Worm (Caenorhabditis elegans) whole organism, L2 larva: Measurements from ENCODE around the gene cest-13.

Experiments used
- C34F6.9 ChIP-seq: fragments of 150-350 bp; optimal IDR thresholded peaks from 2 replicates; lab custom pipeline; 2014; ENCODE audit warnings: missing biosample characterization, missing genetic modification characterization
- F13H6.1 ChIP-seq: sonication (generic microtip); optimal IDR thresholded peaks from 2 replicates; lab custom pipeline; 2016; ENCODE audit warnings: missing genetic modification characterization, missing compliant biosample characterization
- R02D3.7 ChIP-seq: fragments of 150-350 bp; optimal IDR thresholded peaks from 2 replicates; lab custom pipeline; 2014; ENCODE audit warnings: missing biosample characterization, missing genetic modification characterization
- ZK546.5 ChIP-seq: sonication (generic microtip); optimal IDR thresholded peaks from 2 replicates; lab custom pipeline; 2017; ENCODE audit warnings: missing biosample characterization, missing genetic modification characterization
- alr-1 ChIP-seq: fragments of 150-350 bp; optimal IDR thresholded peaks from 2 replicates; lab custom pipeline; 2014; ENCODE audit warnings: missing biosample characterization, missing genetic modification characterization
- blmp-1 ChIP-seq: sonication (generic microtip); optimal IDR thresholded peaks from 2 replicates; lab custom pipeline; 2017; ENCODE audit warnings: missing genetic modification characterization, mild to moderate bottlenecking, missing compliant biosample characterization, antibody characterized with exemption, moderate library complexity; ENCODE audit not compliant: insufficient read depth
- ceh-16 ChIP-seq: fragments of 150-350 bp; optimal IDR thresholded peaks from 2 replicates; lab custom pipeline; 2014; ENCODE audit warnings: missing biosample characterization, missing genetic modification characterization
- ceh-82 ChIP-seq: fragments of 150-350 bp; optimal IDR thresholded peaks from 2 replicates; lab custom pipeline; 2014; ENCODE audit warnings: missing biosample characterization, missing genetic modification characterization
- crh-2 ChIP-seq: sonication (generic microtip); optimal IDR thresholded peaks from 2 replicates; lab custom pipeline; 2017; ENCODE audit warnings: missing biosample characterization, missing genetic modification characterization
- dmd-4 ChIP-seq: sonication (generic microtip); optimal IDR thresholded peaks from 2 replicates; lab custom pipeline; 2017; ENCODE audit warnings: missing biosample characterization, missing genetic modification characterization
- egl-27 ChIP-seq: sonication (generic microtip); optimal IDR thresholded peaks from 3 replicates; lab custom pipeline; 2017; ENCODE audit warnings: missing biosample characterization, missing genetic modification reagents, missing genetic modification characterization
- elt-1 ChIP-seq: fragments of 150-350 bp; optimal IDR thresholded peaks from 2 replicates; lab custom pipeline; 2014; ENCODE audit warnings: missing biosample characterization, missing genetic modification characterization
- fos-1 ChIP-seq: fragments of 150-350 bp; optimal IDR thresholded peaks from 2 replicates; lab custom pipeline; 2014; ENCODE audit warnings: missing biosample characterization, missing genetic modification characterization
- gmeb-1 ChIP-seq: fragments of 150-350 bp; optimal IDR thresholded peaks from 2 replicates; lab custom pipeline; 2014; ENCODE audit warnings: missing biosample characterization, missing genetic modification characterization
- lsy-2 ChIP-seq, 2 experiments: fragments of 150-350 bp in 1 of 2; sonication (generic microtip) in 1 of 2; optimal IDR thresholded peaks; 2 replicates each; lab custom pipeline; 2014 to 2017; ENCODE audit warnings: missing biosample characterization in 2 of 2, missing genetic modification characterization in 2 of 2
- mab-5 ChIP-seq: fragments of 150-350 bp; optimal IDR thresholded peaks from 2 replicates; lab custom pipeline; 2014; ENCODE audit warnings: missing biosample characterization, missing genetic modification characterization
- mdl-1 ChIP-seq, 2 experiments: fragments of 150-350 bp in 1 of 2; sonication (generic microtip) in 1 of 2; optimal IDR thresholded peaks; 2 replicates each; lab custom pipeline; 2017; ENCODE audit warnings: missing biosample characterization in 2 of 2, missing genetic modification characterization in 2 of 2
- nhr-10 ChIP-seq: sonication (generic microtip); optimal IDR thresholded peaks from 2 replicates; lab custom pipeline; 2017; ENCODE audit warnings: missing biosample characterization, missing genetic modification characterization
- nhr-11 ChIP-seq: fragments of 150-350 bp; optimal IDR thresholded peaks from 2 replicates; lab custom pipeline; 2014; ENCODE audit warnings: missing biosample characterization, missing genetic modification characterization
- nhr-12 ChIP-seq: fragments of 150-350 bp; optimal IDR thresholded peaks from 2 replicates; lab custom pipeline; 2014; ENCODE audit warnings: missing biosample characterization, missing genetic modification characterization
- nhr-129 ChIP-seq: fragments of 150-350 bp; optimal IDR thresholded peaks from 2 replicates; lab custom pipeline; 2014; ENCODE audit warnings: missing biosample characterization, missing genetic modification characterization
- nhr-21 ChIP-seq: fragments of 150-350 bp; optimal IDR thresholded peaks from 2 replicates; lab custom pipeline; 2014; ENCODE audit warnings: missing biosample characterization, missing genetic modification characterization
- nhr-23 ChIP-seq: fragments of 150-350 bp; optimal IDR thresholded peaks from 2 replicates; lab custom pipeline; 2014; ENCODE audit warnings: missing biosample characterization, missing genetic modification reagents, missing genetic modification characterization
- nhr-237 ChIP-seq: fragments of 150-350 bp; optimal IDR thresholded peaks from 2 replicates; lab custom pipeline; 2014; ENCODE audit warnings: missing biosample characterization, missing genetic modification characterization
- nhr-25 ChIP-seq: fragments of 150-350 bp; sonication (generic microtip); optimal IDR thresholded peaks from 3 replicates; lab custom pipeline; 2014; ENCODE audit warnings: missing biosample characterization, missing genetic modification characterization
- nhr-6 ChIP-seq: fragments of 150-350 bp; optimal IDR thresholded peaks from 2 replicates; lab custom pipeline; 2014; ENCODE audit warnings: missing biosample characterization, missing genetic modification characterization
- peb-1 ChIP-seq: fragments of 150-350 bp; optimal IDR thresholded peaks from 2 replicates; lab custom pipeline; 2014; ENCODE audit warnings: missing biosample characterization, missing genetic modification characterization
- sem-4 ChIP-seq: fragments of 150-350 bp; optimal IDR thresholded peaks from 2 replicates; lab custom pipeline; 2014; ENCODE audit warnings: missing biosample characterization, missing genetic modification reagents, missing genetic modification characterization
- skn-1 ChIP-seq: sonication (generic microtip); optimal IDR thresholded peaks from 2 replicates; lab custom pipeline; 2017; ENCODE audit warnings: missing biosample characterization, missing genetic modification characterization
- sma-3 ChIP-seq: sonication (generic microtip); optimal IDR thresholded peaks from 2 replicates; lab custom pipeline; 2016; ENCODE audit warnings: missing genetic modification reagents, missing genetic modification characterization, missing compliant biosample characterization
- sma-9 ChIP-seq, 2 experiments: fragments of 150-350 bp in 1 of 2; sonication (generic microtip) in 1 of 2; optimal IDR thresholded peaks; 2 replicates each; lab custom pipeline; 2014 to 2016; ENCODE audit warnings: missing genetic modification characterization in 2 of 2, mild to moderate bottlenecking in 1 of 2, missing biosample characterization in 1 of 2, missing compliant biosample characterization in 1 of 2, missing genetic modification reagents in 1 of 2, moderate library complexity in 1 of 2
- snpc-4 ChIP-seq: fragments of 150-350 bp; optimal IDR thresholded peaks from 2 replicates; lab custom pipeline; 2014; ENCODE audit warnings: missing biosample characterization, missing genetic modification characterization
- unc-55 ChIP-seq: fragments of 150-350 bp; sonication (generic microtip); optimal IDR thresholded peaks from 3 replicates; lab custom pipeline; 2014; ENCODE audit warnings: missing biosample characterization, missing genetic modification reagents, missing genetic modification characterization
- unc-62 ChIP-seq: fragments of 150-350 bp; optimal IDR thresholded peaks from 2 replicates; lab custom pipeline; 2014; ENCODE audit warnings: missing biosample characterization, missing genetic modification reagents, missing genetic modification characterization
- ztf-1 ChIP-seq: fragments of 200-800 bp; sonication (Bioruptor generic); conservative IDR thresholded peaks from 2 replicates; pipeline ENCODE4 v1.3.6; 2022; ENCODE audit warnings: missing genetic modification characterization, missing compliant biosample characterization
- ztf-11 ChIP-seq: sonication (generic microtip); optimal IDR thresholded peaks from 2 replicates; lab custom pipeline; 2017; ENCODE audit warnings: missing biosample characterization, missing genetic modification characterization
- ztf-4 ChIP-seq: fragments of 150-350 bp; optimal IDR thresholded peaks from 2 replicates; lab custom pipeline; 2014; ENCODE audit warnings: missing biosample characterization, missing genetic modification characterization

Gene cest-13

ce11 chrX:13743371-13743770 lies 16.7 kb upstream of the cest-13 start:
- TF ChIP-seq F13H6.1 (peak; percentile 38), nhr-129 (tag; lab: Kevin White, UChicago) (peak; percentile 36), nhr-237 (tag; lab: Kevin White, UChicago) (no peak)

DNA sequence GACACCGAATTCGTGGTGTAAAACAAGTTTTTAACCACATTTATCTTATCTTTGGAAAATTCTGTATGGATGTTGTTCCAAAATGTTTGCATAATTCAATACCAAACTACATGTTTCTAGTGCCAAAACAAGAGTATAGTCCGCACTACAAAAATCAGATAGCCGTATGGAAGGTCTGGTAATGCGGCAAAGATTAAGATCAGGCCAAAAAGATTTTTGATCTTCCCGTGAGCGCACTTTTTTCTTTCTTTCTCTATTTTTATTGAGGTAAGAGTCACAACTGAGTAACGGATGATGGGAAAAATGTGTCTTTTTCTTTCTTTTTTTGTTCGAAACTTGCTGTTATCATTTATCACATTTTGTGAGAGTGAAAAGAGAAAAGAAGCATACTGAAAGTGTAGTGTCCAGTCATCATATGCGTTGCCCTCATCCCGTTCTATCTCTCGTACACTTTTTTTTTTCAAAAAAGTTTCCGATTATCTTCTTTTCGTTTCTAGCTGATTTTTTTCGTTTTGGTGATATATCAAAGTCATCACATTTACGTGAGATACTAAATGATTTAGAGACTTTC lies 15.4 kb upstream of the cest-13 start:
- TF ChIP-seq nhr-6 (tag; lab: Kevin White, UChicago) (peak; percentile 7), R02D3.7 (tag; lab: Kevin White, UChicago) (no peak), ztf-4 (no peak), nhr-129 (tag; lab: Kevin White, UChicago) (peak; percentile 55), fos-1 (tag; lab: Kevin White, UChicago) (peak; percentile 78), nhr-25 (tag; lab: Kevin White, UChicago) (peak; percentile 23), C34F6.9 (tag; lab: Kevin White, UChicago) (peak; percentile 43), ceh-16 (no peak), ceh-82 (tag; lab: Kevin White, UChicago) (no peak), sma-9 (GFP tag; optimal IDR thresholded peaks at IDR 0.05; lab: Kevin White, UChicago) (peak; percentile 72), sma-9 (tag; optimal IDR thresholded peaks at IDR 0.05; lab: Kevin White, UChicago) (no peak), blmp-1 (tag; lab: Kevin White, UChicago) (peak; percentile 85), ztf-11 (no peak), unc-62 (no peak), peb-1 (tag; lab: Kevin White, UChicago) (no peak), dmd-4 (tag; lab: Kevin White, UChicago) (no peak), ztf-1 (GFP tag; lab: Robert Waterston, UW) (no peak), egl-27 (tag; lab: Kevin White, UChicago) (no peak), nhr-12 (no peak), elt-1 (tag; lab: Kevin White, UChicago) (peak; percentile 51), nhr-21 (tag; lab: Kevin White, UChicago) (peak; percentile 60), nhr-237 (tag; lab: Kevin White, UChicago) (no peak), mab-5 (peak; percentile 9), skn-1 (tag; lab: Kevin White, UChicago) (no peak), ZK546.5 (tag; lab: Kevin White, UChicago) (no peak), sem-4 (tag; lab: Kevin White, UChicago) (no peak), nhr-10 (tag; lab: Kevin White, UChicago) (no peak), crh-2 (peak; percentile 39), nhr-11 (tag; lab: Kevin White, UChicago) (no peak), gmeb-1 (tag; lab: Kevin White, UChicago) (peak; percentile 2), alr-1 (no peak), sma-3 (GFP tag; lab: Kevin White, UChicago) (peak; percentile 38), mdl-1 (tag; optimal IDR thresholded peaks at IDR 0.05; lab: Kevin White, UChicago) (no peak), F13H6.1 (peak; percentile 67), nhr-23 (tag; lab: Kevin White, UChicago) (peak; percentile 77), lsy-2 (tag; optimal IDR thresholded peaks at IDR 0.05; lab: Kevin White, UChicago) (peak in 1 of 2 experiments; percentile 14)

- TF ChIP-seq sem-4 (tag; lab: Kevin White, UChicago): peak; percentile 72
- no peak for TF ChIP-seq snpc-4 (tag; lab: Kevin White, UChicago)
- TF ChIP-seq ztf-4: no peak
- no peak for TF ChIP-seq nhr-237 (tag; lab: Kevin White, UChicago)
- TF ChIP-seq sma-9 (GFP tag; optimal IDR thresholded peaks at IDR 0.05; lab: Kevin White, UChicago): peak; percentile 47
- no peak for TF ChIP-seq sma-9 (tag; optimal IDR thresholded peaks at IDR 0.05; lab: Kevin White, UChicago)
- peak; percentile 6 for TF ChIP-seq unc-55 (GFP tag; lab: Kevin White, UChicago)
- TF ChIP-seq nhr-21 (tag; lab: Kevin White, UChicago): no peak
- peak; percentile 20 for TF ChIP-seq blmp-1 (tag; lab: Kevin White, UChicago)
- TF ChIP-seq nhr-25 (tag; lab: Kevin White, UChicago): peak; percentile 13
- TF ChIP-seq C34F6.9 (tag; lab: Kevin White, UChicago): no peak
- TF ChIP-seq ceh-16: peak; percentile 79
- no peak for TF ChIP-seq unc-62
Measured at ce11 chrX:13745558-13745957, 14.5 kb upstream of the cest-13 start.
